Worm (Caenorhabditis elegans): ENCODE results near the gene Y6G8.8.

DNA sequence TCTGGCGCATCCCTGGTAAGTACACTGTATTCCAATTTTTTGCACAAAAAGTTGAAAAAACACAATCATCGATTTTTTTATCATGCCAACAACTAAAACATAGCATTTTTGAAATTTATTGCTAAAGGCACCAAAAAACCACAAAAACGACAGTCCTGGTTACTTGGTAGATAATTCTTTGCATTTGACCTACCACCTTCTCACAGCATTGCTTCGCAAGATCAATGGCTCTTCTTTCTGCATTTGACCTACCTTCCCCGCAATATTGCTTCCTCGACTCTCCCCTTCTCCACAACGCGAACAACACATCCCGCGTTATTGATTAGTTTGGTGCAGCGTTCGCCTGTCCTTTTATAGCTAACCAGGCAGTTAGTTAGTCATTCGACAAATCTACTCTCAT is 18.8 kb upstream of the Y6G8.8 start, which contains the start of gene ztf-25:
- no peak for TF ChIP-seq flt-1 (GFP tag; IDR thresholded peaks at IDR 0.05)
- TF ChIP-seq ref-1 (GFP tag; conservative IDR thresholded peaks at IDR 0.05) = no peak
- TF ChIP-seq ztf-23 (GFP tag; IDR thresholded peaks at IDR 0.05) = no peak
- TF ChIP-seq ztf-29 (GFP tag; IDR thresholded peaks at IDR 0.05) = no peak
- no peak for TF ChIP-seq cog-1 (tag; optimal IDR thresholded peaks at IDR 0.05)
- TF ChIP-seq med-1 (GFP tag; optimal IDR thresholded peaks at IDR 0.05; ENCODE audit: insufficient read depth) = no peak
- TF ChIP-seq klf-2 (GFP tag; conservative IDR thresholded peaks at IDR 0.05) = no peak
- TF ChIP-seq tab-1 (GFP tag; IDR thresholded peaks at IDR 0.05) = no peak
- TF ChIP-seq T22C8.4 (GFP tag; IDR thresholded peaks at IDR 0.05) = no peak

Data from whole organism, midembryonic.